In genomic region chr3R:29591481-29592138, dm6 we compare ENCODE assay signal across 1 fruit fly cellular context.
TF ChIP-seq lines count a peak whose summit lies in the region.

Gene alph, plus strand, starts transcription at chr3R:29591831.

TF ChIP-seq in whole organism, embryonic, 481 proteins besides CTCF, POLR2A, EP300 and RAD21 (continued from another document and continues in another):
- peak; percentile 46 for TF ChIP-seq CG3281 (GFP tag; optimal IDR thresholded peaks at IDR 0.05; lab: Kevin White, UChicago)
- peak; percentile 26; the same call in 1 of the 3 replicates for TF ChIP-seq zfh1 (GFP tag; IDR thresholded peaks at IDR 0.05; lab: Robert Waterston, UW)
- TF ChIP-seq peb (GFP tag; IDR thresholded peaks at IDR 0.05; lab: Robert Waterston, UW), result no peak
- peak; percentile 20 for TF ChIP-seq NC2β (GFP tag; optimal IDR thresholded peaks at IDR 0.05; lab: Kevin White, UChicago)
- no peak for TF ChIP-seq lola (GFP tag; optimal IDR thresholded peaks at IDR 0.05; lab: Kevin White, UChicago)
- peak; percentile 35 for TF ChIP-seq ERR (GFP tag; optimal IDR thresholded peaks at IDR 0.05; lab: Kevin White, UChicago)
- TF ChIP-seq CG9609 (GFP tag; optimal IDR thresholded peaks at IDR 0.05; lab: Kevin White, UChicago), result peak; percentile 47
- peak; percentile 37; the same call in 1 of the 4 replicates for TF ChIP-seq Gug (GFP tag; IDR thresholded peaks at IDR 0.05; lab: Robert Waterston, UW)
- no peak for TF ChIP-seq MTF-1 (GFP tag; optimal IDR thresholded peaks at IDR 0.05; lab: Kevin White, UChicago; ENCODE audit: borderline replicate concordance)
- TF ChIP-seq HHEX (GFP tag; optimal IDR thresholded peaks at IDR 0.05; lab: Kevin White, UChicago), result peak; percentile 8
- TF ChIP-seq CG5180 (GFP tag; optimal IDR thresholded peaks at IDR 0.05; lab: Kevin White, UChicago), result no peak
- peak; percentile 96 for TF ChIP-seq mld (GFP tag; IDR thresholded peaks at IDR 0.05; lab: Robert Waterston, UW; ENCODE audit: partially characterized antibody)
- TF ChIP-seq sd (tag; optimal IDR thresholded peaks at IDR 0.05; lab: Kevin White, UChicago), result no peak
- TF ChIP-seq pum (GFP tag; optimal IDR thresholded peaks at IDR 0.05; lab: Kevin White, UChicago), result no peak
- TF ChIP-seq CG10462 (GFP tag; optimal IDR thresholded peaks at IDR 0.05; lab: Kevin White, UChicago), result no peak
- peak; percentile 90 for TF ChIP-seq Ets97D (GFP tag; optimal IDR thresholded peaks at IDR 0.05; lab: Kevin White, UChicago)
- no peak for TF ChIP-seq da (GFP tag; optimal IDR thresholded peaks at IDR 0.05; lab: Kevin White, UChicago)
- TF ChIP-seq Opbp (GFP tag; IDR thresholded peaks at IDR 0.05; lab: Robert Waterston, UW; ENCODE audit: partially characterized antibody), result peak; percentile 98
- TF ChIP-seq CG12071 (GFP tag; optimal IDR thresholded peaks at IDR 0.05; lab: Kevin White, UChicago), result peak; percentile 13
- no peak for TF ChIP-seq CG11093 (GFP tag; IDR thresholded peaks at IDR 0.05; lab: Robert Waterston, UW)
- TF ChIP-seq wek (GFP tag; optimal IDR thresholded peaks at IDR 0.05; lab: Kevin White, UChicago), result no peak
- TF ChIP-seq scrt (GFP tag; optimal IDR thresholded peaks at IDR 0.05; lab: Kevin White, UChicago), result peak; percentile 11
- no peak for TF ChIP-seq CG1233 (GFP tag; optimal IDR thresholded peaks at IDR 0.05; lab: Kevin White, UChicago)
- TF ChIP-seq CG4820 (GFP tag; optimal IDR thresholded peaks at IDR 0.05; lab: Kevin White, UChicago), result peak; percentile 10
- peak; percentile 5 for TF ChIP-seq grau (tag; optimal IDR thresholded peaks at IDR 0.05; lab: Kevin White, UChicago)
- TF ChIP-seq esg (GFP tag; conservative IDR thresholded peaks at IDR 0.05; lab: Robert Waterston, UW), result no peak
- TF ChIP-seq Hsf (GFP tag; optimal IDR thresholded peaks at IDR 0.05; lab: Kevin White, UChicago), result peak; percentile 57
- no peak for TF ChIP-seq CG4707 (GFP tag; optimal IDR thresholded peaks at IDR 0.05; lab: Kevin White, UChicago)
- TF ChIP-seq CkIIα-i1 (GFP tag; IDR thresholded peaks at IDR 0.05; lab: Robert Waterston, UW), result no peak
- no peak for TF ChIP-seq CG34422 (GFP tag; IDR thresholded peaks at IDR 0.05; lab: Robert Waterston, UW)
- peak; percentile 64 for TF ChIP-seq dm (GFP tag; optimal IDR thresholded peaks at IDR 0.05; lab: Kevin White, UChicago)
- TF ChIP-seq Stat92E (GFP tag; optimal IDR thresholded peaks at IDR 0.05; lab: Kevin White, UChicago), result peak in 1 of 3 experiments; percentile 54
- TF ChIP-seq lov (optimal IDR thresholded peaks at IDR 0.05; lab: Kevin White, UChicago), result no peak
- no peak for TF ChIP-seq lov (GFP tag; IDR thresholded peaks at IDR 0.05; lab: Robert Waterston, UW)
- TF ChIP-seq CG10274 (GFP tag; optimal IDR thresholded peaks at IDR 0.05; lab: Kevin White, UChicago), result no peak
- peak; percentile 48 for TF ChIP-seq Camta (GFP tag; optimal IDR thresholded peaks at IDR 0.05; lab: Kevin White, UChicago)
- TF ChIP-seq CG10267 (tag; optimal IDR thresholded peaks at IDR 0.05; lab: Kevin White, UChicago), result peak; percentile 62
- TF ChIP-seq CG18619 (GFP tag; optimal IDR thresholded peaks at IDR 0.05; lab: Kevin White, UChicago), result no peak
- TF ChIP-seq CG3407 (GFP tag; optimal IDR thresholded peaks at IDR 0.05; lab: Kevin White, UChicago), result peak; percentile 6
- TF ChIP-seq CG2199 (GFP tag; IDR thresholded peaks at IDR 0.05; lab: Robert Waterston, UW), result no peak
- no peak for TF ChIP-seq Hand (GFP tag; optimal IDR thresholded peaks at IDR 0.05; lab: Kevin White, UChicago)
- TF ChIP-seq Dp (GFP tag; optimal IDR thresholded peaks at IDR 0.05; lab: Kevin White, UChicago), result peak; percentile 34
- peak; percentile 51 for TF ChIP-seq CG8290 (GFP tag; optimal IDR thresholded peaks at IDR 0.05; lab: Kevin White, UChicago)
- peak in 1 of 2 experiments; percentile 72 for TF ChIP-seq CG8290 (tag; optimal IDR thresholded peaks at IDR 0.05; lab: Kevin White, UChicago)
- TF ChIP-seq CG5953 (GFP tag; IDR thresholded peaks at IDR 0.05; lab: Robert Waterston, UW), result no peak
- TF ChIP-seq CG12942 (GFP tag; optimal IDR thresholded peaks at IDR 0.05; lab: Kevin White, UChicago), result peak; percentile 18
- TF ChIP-seq CG10209 (GFP tag; optimal IDR thresholded peaks at IDR 0.05; lab: Kevin White, UChicago), result no peak
- no peak for TF ChIP-seq fd3F (GFP tag; optimal IDR thresholded peaks at IDR 0.05; lab: Kevin White, UChicago)
- peak; percentile 43 for TF ChIP-seq CG2875 (GFP tag; optimal IDR thresholded peaks at IDR 0.05; lab: Kevin White, UChicago)
- no peak for TF ChIP-seq pb (GFP tag; optimal IDR thresholded peaks at IDR 0.05; lab: Kevin White, UChicago)
- no peak for TF ChIP-seq gt (GFP tag; IDR thresholded peaks at IDR 0.05; lab: Robert Waterston, UW)
- no peak for TF ChIP-seq cad (GFP tag; optimal IDR thresholded peaks at IDR 0.05; lab: Kevin White, UChicago)
- peak; percentile 92 for TF ChIP-seq CG2129 (GFP tag; IDR thresholded peaks at IDR 0.05; lab: Robert Waterston, UW; ENCODE audit: partially characterized antibody)
- TF ChIP-seq nmo (GFP tag; optimal IDR thresholded peaks at IDR 0.05; lab: Kevin White, UChicago), result peak; percentile 45
- TF ChIP-seq fru (optimal IDR thresholded peaks at IDR 0.05; lab: Kevin White, UChicago), result no peak
- TF ChIP-seq CG14965 (GFP tag; optimal IDR thresholded peaks at IDR 0.05; lab: Kevin White, UChicago; ENCODE audit: borderline replicate concordance), result no peak
- TF ChIP-seq kay (GFP tag; optimal IDR thresholded peaks at IDR 0.05; lab: Kevin White, UChicago), result no peak
- TF ChIP-seq CG6765 (GFP tag; optimal IDR thresholded peaks at IDR 0.05; lab: Kevin White, UChicago), result no peak
- no peak for TF ChIP-seq exex (tag; optimal IDR thresholded peaks at IDR 0.05; lab: Kevin White, UChicago)
- TF ChIP-seq maf-S (GFP tag; optimal IDR thresholded peaks at IDR 0.05; lab: Kevin White, UChicago), result peak; percentile 19
- peak; percentile 96 for TF ChIP-seq Scr (GFP tag; IDR thresholded peaks at IDR 0.05; lab: Robert Waterston, UW; ENCODE audit: partially characterized antibody)
- TF ChIP-seq CG8944 (GFP tag; optimal IDR thresholded peaks at IDR 0.05; lab: Kevin White, UChicago), result no peak
- no peak for TF ChIP-seq PHDP (tag; optimal IDR thresholded peaks at IDR 0.05; lab: Kevin White, UChicago)
- TF ChIP-seq gsb-n (tag; optimal IDR thresholded peaks at IDR 0.05; lab: Kevin White, UChicago), result no peak
- no peak for TF ChIP-seq crc (GFP tag; optimal IDR thresholded peaks at IDR 0.05; lab: Kevin White, UChicago)
- TF ChIP-seq Nf-YA (GFP tag; IDR thresholded peaks at IDR 0.05; lab: Robert Waterston, UW), result no peak
- TF ChIP-seq sima (GFP tag; optimal IDR thresholded peaks at IDR 0.05; lab: Kevin White, UChicago), result no peak
- no peak for TF ChIP-seq psq (GFP tag; optimal IDR thresholded peaks at IDR 0.05; lab: Kevin White, UChicago)
- no peak for TF ChIP-seq gro (GFP tag; optimal IDR thresholded peaks at IDR 0.05; lab: Kevin White, UChicago)
- peak; percentile 59; the same call in 1 of the 2 replicates for TF ChIP-seq NFAT (GFP tag; IDR thresholded peaks at IDR 0.05; lab: Robert Waterston, UW)
- no peak for TF ChIP-seq NK7.1 (GFP tag; optimal IDR thresholded peaks at IDR 0.05; lab: Kevin White, UChicago)
- TF ChIP-seq nau (GFP tag; optimal IDR thresholded peaks at IDR 0.05; lab: Kevin White, UChicago), result no peak
- TF ChIP-seq Xbp1 (GFP tag; optimal IDR thresholded peaks at IDR 0.05; lab: Kevin White, UChicago), result peak; percentile 57
- TF ChIP-seq Atf3 (GFP tag; optimal IDR thresholded peaks at IDR 0.05; lab: Kevin White, UChicago), result peak; percentile 37
- peak; percentile 94 for TF ChIP-seq MESR4 (GFP tag; optimal IDR thresholded peaks at IDR 0.05; lab: Kevin White, UChicago)
- TF ChIP-seq otp (GFP tag; IDR thresholded peaks at IDR 0.05; lab: Robert Waterston, UW), result no peak
- no peak for TF ChIP-seq CG7372 (GFP tag; IDR thresholded peaks at IDR 0.05; lab: Robert Waterston, UW)
- TF ChIP-seq corto (GFP tag; optimal IDR thresholded peaks at IDR 0.05; lab: Kevin White, UChicago), result no peak
- TF ChIP-seq nerfin-2 (GFP tag; IDR thresholded peaks at IDR 0.05; lab: Robert Waterston, UW; ENCODE audit: partially characterized antibody), result peak; percentile 93
- TF ChIP-seq bcd (GFP tag; optimal IDR thresholded peaks at IDR 0.05; lab: Kevin White, UChicago), result peak; percentile 27
- peak; percentile 93 for TF ChIP-seq CG16863 (GFP tag; optimal IDR thresholded peaks at IDR 0.05; lab: Kevin White, UChicago)
- no peak for TF ChIP-seq bab2 (GFP tag; optimal IDR thresholded peaks at IDR 0.05; lab: Kevin White, UChicago)
- no peak for TF ChIP-seq CG15073 (GFP tag; optimal IDR thresholded peaks at IDR 0.05; lab: Kevin White, UChicago)
- no peak; the same call in 1 of the 2 replicates for TF ChIP-seq CG9215 (GFP tag; IDR thresholded peaks at IDR 0.05; lab: Robert Waterston, UW)
- no peak for TF ChIP-seq CG17802 (tag; optimal IDR thresholded peaks at IDR 0.05; lab: Kevin White, UChicago)
- TF ChIP-seq h (optimal IDR thresholded peaks at IDR 0.05; lab: Kevin White, UChicago), result no peak
- TF ChIP-seq trh (GFP tag; optimal IDR thresholded peaks at IDR 0.05; lab: Kevin White, UChicago), result no peak
- no peak for TF ChIP-seq ssp (GFP tag; IDR thresholded peaks at IDR 0.05; lab: Robert Waterston, UW)
- TF ChIP-seq ato (GFP tag; IDR thresholded peaks at IDR 0.05; lab: Robert Waterston, UW; ENCODE audit: partially characterized antibody), result peak; percentile 98
- TF ChIP-seq CG18476 (GFP tag; optimal IDR thresholded peaks at IDR 0.05; lab: Kevin White, UChicago), result peak; percentile 8
- TF ChIP-seq dmrt99B (tag; optimal IDR thresholded peaks at IDR 0.05; lab: Kevin White, UChicago), result peak; percentile 4
- TF ChIP-seq sug (tag; optimal IDR thresholded peaks at IDR 0.05; lab: Kevin White, UChicago), result peak; percentile 19
- peak; percentile 0 for TF ChIP-seq tup (GFP tag; optimal IDR thresholded peaks at IDR 0.05; lab: Kevin White, UChicago)
- peak; percentile 17 to 47 for TF ChIP-seq Trl (optimal IDR thresholded peaks at IDR 0.05; lab: Kevin White, UChicago)
- peak; percentile 42 for TF ChIP-seq Trl (GFP tag; optimal IDR thresholded peaks at IDR 0.05; lab: Kevin White, UChicago)
- TF ChIP-seq ind (GFP tag; optimal IDR thresholded peaks at IDR 0.05; lab: Kevin White, UChicago), result peak; percentile 20
- peak; percentile 3 for TF ChIP-seq Oli (tag; optimal IDR thresholded peaks at IDR 0.05; lab: Kevin White, UChicago)
- TF ChIP-seq Poxn (GFP tag; IDR thresholded peaks at IDR 0.05; lab: Robert Waterston, UW), result no peak
- TF ChIP-seq CG6272 (GFP tag; IDR thresholded peaks at IDR 0.05; lab: Robert Waterston, UW), result peak; percentile 60; the same call in 1 of the 2 replicates
- TF ChIP-seq GATAe (GFP tag; conservative IDR thresholded peaks at IDR 0.05; lab: Robert Waterston, UW), result no peak
- no peak for TF ChIP-seq Lpt (GFP tag; optimal IDR thresholded peaks at IDR 0.05; lab: Kevin White, UChicago)
- TF ChIP-seq slp2 (GFP tag; optimal IDR thresholded peaks at IDR 0.05; lab: Kevin White, UChicago), result no peak
- TF ChIP-seq Hr3 (GFP tag; optimal IDR thresholded peaks at IDR 0.05; lab: Kevin White, UChicago), result peak; percentile 33
- no peak for TF ChIP-seq CG14050 (GFP tag; IDR thresholded peaks at IDR 0.05; lab: Robert Waterston, UW)
- no peak for TF ChIP-seq mirr (GFP tag; optimal IDR thresholded peaks at IDR 0.05; lab: Kevin White, UChicago)
- TF ChIP-seq BtbVII (GFP tag; optimal IDR thresholded peaks at IDR 0.05; lab: Kevin White, UChicago), result no peak
- no peak for TF ChIP-seq fd64A (GFP tag; optimal IDR thresholded peaks at IDR 0.05; lab: Kevin White, UChicago)
- no peak for TF ChIP-seq CG12769 (tag; optimal IDR thresholded peaks at IDR 0.05; lab: Kevin White, UChicago)
- TF ChIP-seq MBD-R2 (GFP tag; IDR thresholded peaks at IDR 0.05; lab: Robert Waterston, UW), result peak; percentile 37
- peak; percentile 40 for TF ChIP-seq CG13624 (GFP tag; optimal IDR thresholded peaks at IDR 0.05; lab: Kevin White, UChicago)
- peak; percentile 61 for TF ChIP-seq CG3847 (GFP tag; IDR thresholded peaks at IDR 0.05; lab: Robert Waterston, UW)
- no peak for TF ChIP-seq ham (GFP tag; IDR thresholded peaks at IDR 0.05; lab: Robert Waterston, UW)
- peak; percentile 27 for TF ChIP-seq CG6854 (GFP tag; optimal IDR thresholded peaks at IDR 0.05; lab: Kevin White, UChicago)
- TF ChIP-seq Doc3 (GFP tag; IDR thresholded peaks at IDR 0.05; lab: Robert Waterston, UW; ENCODE audit: partially characterized antibody), result peak; percentile 92
- TF ChIP-seq gfzf (GFP tag; optimal IDR thresholded peaks at IDR 0.05; lab: Kevin White, UChicago), result peak; percentile 53
- no peak for TF ChIP-seq CG2202 (tag; optimal IDR thresholded peaks at IDR 0.05; lab: Kevin White, UChicago)
- TF ChIP-seq tx (GFP tag; optimal IDR thresholded peaks at IDR 0.05; lab: Kevin White, UChicago), result peak; percentile 37
- TF ChIP-seq CG13287 (GFP tag; IDR thresholded peaks at IDR 0.05; lab: Robert Waterston, UW; ENCODE audit: partially characterized antibody), result peak; percentile 98
- TF ChIP-seq ase (GFP tag; IDR thresholded peaks at IDR 0.05; lab: Robert Waterston, UW), result no peak
- peak; percentile 97 for TF ChIP-seq chinmo (GFP tag; IDR thresholded peaks at IDR 0.05; lab: Robert Waterston, UW; ENCODE audit: partially characterized antibody)
- peak; percentile 16 for TF ChIP-seq Fer3 (tag; optimal IDR thresholded peaks at IDR 0.05; lab: Kevin White, UChicago)
- no peak for TF ChIP-seq kni (GFP tag; optimal IDR thresholded peaks at IDR 0.05; lab: Kevin White, UChicago)
- TF ChIP-seq CG30431 (GFP tag; optimal IDR thresholded peaks at IDR 0.05; lab: Kevin White, UChicago), result no peak
- peak; percentile 10 for TF ChIP-seq Dek (tag; optimal IDR thresholded peaks at IDR 0.05; lab: Kevin White, UChicago)
- no peak for TF ChIP-seq CG12219 (GFP tag; optimal IDR thresholded peaks at IDR 0.05; lab: Kevin White, UChicago)
- peak; percentile 89 for TF ChIP-seq zf30C (GFP tag; optimal IDR thresholded peaks at IDR 0.05; lab: Kevin White, UChicago)
- TF ChIP-seq Taf1 (GFP tag; IDR thresholded peaks at IDR 0.05; lab: Robert Waterston, UW), result no peak
- TF ChIP-seq kah (GFP tag; optimal IDR thresholded peaks at IDR 0.05; lab: Kevin White, UChicago), result no peak
- TF ChIP-seq repo (GFP tag; optimal IDR thresholded peaks at IDR 0.05; lab: Kevin White, UChicago), result no peak
- TF ChIP-seq CG17385 (GFP tag; optimal IDR thresholded peaks at IDR 0.05; lab: Kevin White, UChicago), result peak; percentile 93
- no peak for TF ChIP-seq CG4282 (GFP tag; optimal IDR thresholded peaks at IDR 0.05; lab: Kevin White, UChicago)
- peak; percentile 6 to 50 for TF ChIP-seq dpn (GFP tag; optimal IDR thresholded peaks at IDR 0.05; lab: Kevin White, UChicago)
- TF ChIP-seq stc (GFP tag; IDR thresholded peaks at IDR 0.05; lab: Robert Waterston, UW), result 0 out of 2 replicates have a peak, but pooled peaks have one; percentile 6
- TF ChIP-seq Drgx (GFP tag; IDR thresholded peaks at IDR 0.05; lab: Robert Waterston, UW), result peak; percentile 18; the same call in 1 of the 2 replicates
